Fruit fly (Drosophila melanogaster) whole organism, prepupa: Measurements from ENCODE around the gene Bicra.
A peak's percentile ranks its signal among the peaks of the same experiment; 100 is the strongest.

ENCODE experiments used
- CG10631 ChIP-seq: fragments of 200-800 bp; sonication (Bioruptor generic); optimal IDR thresholded peaks from 2 replicates; lab custom pipeline; 2016; ENCODE audit warnings: missing biosample characterization, missing genetic modification characterization
- CG10669 ChIP-seq: fragments of 200-800 bp; sonication (Bioruptor generic); optimal IDR thresholded peaks from 3 replicates; lab custom pipeline; 2018; ENCODE audit warnings: missing biosample characterization, mild to moderate bottlenecking, missing genetic modification characterization, moderate library complexity
- CG11902 ChIP-seq: fragments of 200-800 bp; sonication (Bioruptor generic); optimal IDR thresholded peaks from 3 replicates; lab custom pipeline; 2016; ENCODE audit warnings: missing biosample characterization, missing genetic modification characterization
- CG15336 ChIP-seq: fragments of 200-800 bp; sonication (Bioruptor generic); IDR thresholded peaks from 2 replicates; pipeline ENCODE4 v1.3.6; 2022; ENCODE audit warnings: missing biosample characterization, missing genetic modification characterization
- CG1621 ChIP-seq: fragments of 200-800 bp; sonication (Bioruptor generic); optimal IDR thresholded peaks from 3 replicates; lab custom pipeline; 2018; ENCODE audit warnings: missing biosample characterization, mild to moderate bottlenecking, missing genetic modification characterization
- CG16779 ChIP-seq: fragments of 200-800 bp; sonication (Bioruptor generic); optimal IDR thresholded peaks from 3 replicates; lab custom pipeline; 2017; ENCODE audit warnings: missing biosample characterization, mild to moderate bottlenecking, missing genetic modification characterization
- CG3032 ChIP-seq: fragments of 200-800 bp; optimal IDR thresholded peaks from 2 replicates; lab custom pipeline; 2019; ENCODE audit warnings: missing biosample characterization, mild to moderate bottlenecking, missing genetic modification characterization, moderate library complexity
- CG31627 ChIP-seq: fragments of 200-800 bp; sonication (Bioruptor generic); optimal IDR thresholded peaks from 3 replicates; lab custom pipeline; 2016; ENCODE audit warnings: missing biosample characterization, missing genetic modification characterization
- CG4318 ChIP-seq: fragments of 200-800 bp; sonication (Bioruptor generic); optimal IDR thresholded peaks from 3 replicates; lab custom pipeline; 2017; ENCODE audit warnings: missing biosample characterization, mild to moderate bottlenecking, missing genetic modification characterization
- CG6163 ChIP-seq: fragments of 200-800 bp; sonication (Bioruptor generic); IDR thresholded peaks from 3 replicates; pipeline ENCODE4 v1.3.6; 2022; ENCODE audit warnings: missing biosample characterization, missing genetic modification characterization
- CG6792 ChIP-seq: fragments of 200-800 bp; sonication (Bioruptor generic); optimal IDR thresholded peaks from 3 replicates; lab custom pipeline; 2016; ENCODE audit warnings: missing biosample characterization, missing genetic modification characterization
- CG6808 ChIP-seq: fragments of 200-800 bp; sonication (Bioruptor generic); optimal IDR thresholded peaks from 3 replicates; lab custom pipeline; 2017; ENCODE audit warnings: missing biosample characterization, missing genetic modification characterization, mild to moderate bottlenecking, moderate library complexity, missing genetic modification reagents
- CG6854 ChIP-seq: fragments of 200-800 bp; sonication (Bioruptor generic); optimal IDR thresholded peaks from 2 replicates; lab custom pipeline; 2017; ENCODE audit warnings: missing biosample characterization, mild to moderate bottlenecking, missing genetic modification characterization
- CG8319 ChIP-seq: fragments of 200-800 bp; sonication (Bioruptor generic); optimal IDR thresholded peaks from 3 replicates; lab custom pipeline; 2016; ENCODE audit warnings: missing biosample characterization, missing genetic modification characterization
- CG8632 ChIP-seq: fragments of 200-800 bp; sonication (Bioruptor generic); optimal IDR thresholded peaks from 3 replicates; lab custom pipeline; 2016; ENCODE audit warnings: missing biosample characterization, missing genetic modification characterization
- Eip75B ChIP-seq: fragments of 200-800 bp; sonication (Bioruptor generic); optimal IDR thresholded peaks from 3 replicates; lab custom pipeline; 2016; ENCODE audit warnings: missing biosample characterization, missing genetic modification characterization
- Eip78C ChIP-seq: fragments of 200-800 bp; sonication (Bioruptor generic); peaks from one replicate; lab custom pipeline; 2016; ENCODE audit warnings: missing biosample characterization, missing genetic modification characterization
- Gug ChIP-seq: fragments of 200-800 bp; sonication (Bioruptor generic); IDR thresholded peaks from 2 replicates; pipeline ENCODE4 v1.3.6; 2022; ENCODE audit warnings: missing biosample characterization, missing genetic modification characterization
- Hr39 ChIP-seq: fragments of 200-800 bp; sonication (Bioruptor generic); optimal IDR thresholded peaks from 2 replicates; lab custom pipeline; 2016; ENCODE audit warnings: missing biosample characterization, missing genetic modification characterization
- Smox ChIP-seq: fragments of 200-800 bp; sonication (Bioruptor generic); optimal IDR thresholded peaks from 3 replicates; lab custom pipeline; 2016; ENCODE audit warnings: missing biosample characterization, missing genetic modification characterization
- Sox102F ChIP-seq: fragments of 200-800 bp; sonication (Bioruptor generic); optimal IDR thresholded peaks from 2 replicates; lab custom pipeline; 2016; ENCODE audit warnings: missing biosample characterization, mild to moderate bottlenecking, missing genetic modification characterization
- Sox14 ChIP-seq: fragments of 200-800 bp; sonication (Bioruptor generic); optimal IDR thresholded peaks from 3 replicates; lab custom pipeline; 2016; ENCODE audit warnings: missing biosample characterization, missing genetic modification characterization
- achi ChIP-seq: fragments of 200-800 bp; sonication (Bioruptor generic); optimal IDR thresholded peaks from 3 replicates; lab custom pipeline; 2016; ENCODE audit warnings: missing biosample characterization, missing genetic modification characterization
- acj6 ChIP-seq: fragments of 200-800 bp; sonication (Bioruptor generic); optimal IDR thresholded peaks from 3 replicates; lab custom pipeline; 2016; ENCODE audit warnings: missing biosample characterization, missing genetic modification characterization
- cyc ChIP-seq: fragments of 200-800 bp; sonication (Bioruptor generic); optimal IDR thresholded peaks from 3 replicates; lab custom pipeline; 2016; ENCODE audit warnings: missing biosample characterization, missing genetic modification characterization
- dac ChIP-seq: fragments of 200-800 bp; sonication (Bioruptor generic); optimal IDR thresholded peaks from 2 replicates; lab custom pipeline; 2017; ENCODE audit warnings: missing biosample characterization, mild to moderate bottlenecking, missing genetic modification characterization
- dsx ChIP-seq: fragments of 200-800 bp; optimal IDR thresholded peaks from 3 replicates; lab custom pipeline; 2019; ENCODE audit warnings: missing biosample characterization, mild to moderate bottlenecking, missing genetic modification characterization, moderate library complexity; ENCODE audit not compliant: poor library complexity, severe bottlenecking
- eg ChIP-seq: fragments of 200-800 bp; sonication (Bioruptor generic); IDR thresholded peaks from 3 replicates; pipeline ENCODE4 v1.3.6; 2022; ENCODE audit warnings: missing biosample characterization, missing genetic modification characterization
- esn ChIP-seq: fragments of 200-800 bp; sonication (Bioruptor generic); optimal IDR thresholded peaks from 2 replicates; lab custom pipeline; 2016; ENCODE audit warnings: missing biosample characterization, mild to moderate bottlenecking, missing genetic modification characterization, moderate library complexity
- fd59A ChIP-seq: fragments of 200-800 bp; sonication (Bioruptor generic); optimal IDR thresholded peaks from 2 replicates; lab custom pipeline; 2017; ENCODE audit warnings: missing biosample characterization, mild to moderate bottlenecking, missing genetic modification characterization, missing genetic modification reagents
- fkh ChIP-seq: fragments of 200-800 bp; sonication (Bioruptor generic); optimal IDR thresholded peaks from 3 replicates; lab custom pipeline; 2017; ENCODE audit warnings: missing biosample characterization, mild to moderate bottlenecking, missing genetic modification characterization, moderate library complexity
- lz ChIP-seq: fragments of 200-800 bp; sonication (Bioruptor generic); optimal IDR thresholded peaks from 3 replicates; lab custom pipeline; 2016; ENCODE audit warnings: missing biosample characterization, missing genetic modification characterization
- net ChIP-seq: fragments of 200-800 bp; sonication (Bioruptor generic); optimal IDR thresholded peaks from 3 replicates; lab custom pipeline; 2016; ENCODE audit warnings: missing biosample characterization, missing genetic modification characterization
- salr ChIP-seq, 2 experiments: fragments of 200-800 bp; sonication (Bioruptor generic); optimal IDR thresholded peaks; 3 replicates each; lab custom pipeline; 2016 to 2018; ENCODE audit warnings: missing biosample characterization in 2 of 2, missing genetic modification characterization in 2 of 2, mild to moderate bottlenecking in 1 of 2
- spab ChIP-seq: fragments of 200-800 bp; sonication (Bioruptor generic); optimal IDR thresholded peaks from 2 replicates; lab custom pipeline; 2017; ENCODE audit warnings: missing biosample characterization, mild to moderate bottlenecking, missing genetic modification characterization, missing genetic modification reagents
- svp ChIP-seq: fragments of 200-800 bp; sonication (Bioruptor generic); peaks from one replicate; lab custom pipeline; 2016; ENCODE audit warnings: missing biosample characterization, missing genetic modification characterization
- topi ChIP-seq: fragments of 200-800 bp; sonication (Bioruptor generic); optimal IDR thresholded peaks from 3 replicates; lab custom pipeline; 2016; ENCODE audit warnings: missing biosample characterization, missing genetic modification characterization
- vri ChIP-seq: fragments of 200-800 bp; sonication (Bioruptor generic); optimal IDR thresholded peaks from 3 replicates; lab custom pipeline; 2016; ENCODE audit warnings: missing biosample characterization, mild to moderate bottlenecking, missing genetic modification characterization

Bicra gene

DNA sequence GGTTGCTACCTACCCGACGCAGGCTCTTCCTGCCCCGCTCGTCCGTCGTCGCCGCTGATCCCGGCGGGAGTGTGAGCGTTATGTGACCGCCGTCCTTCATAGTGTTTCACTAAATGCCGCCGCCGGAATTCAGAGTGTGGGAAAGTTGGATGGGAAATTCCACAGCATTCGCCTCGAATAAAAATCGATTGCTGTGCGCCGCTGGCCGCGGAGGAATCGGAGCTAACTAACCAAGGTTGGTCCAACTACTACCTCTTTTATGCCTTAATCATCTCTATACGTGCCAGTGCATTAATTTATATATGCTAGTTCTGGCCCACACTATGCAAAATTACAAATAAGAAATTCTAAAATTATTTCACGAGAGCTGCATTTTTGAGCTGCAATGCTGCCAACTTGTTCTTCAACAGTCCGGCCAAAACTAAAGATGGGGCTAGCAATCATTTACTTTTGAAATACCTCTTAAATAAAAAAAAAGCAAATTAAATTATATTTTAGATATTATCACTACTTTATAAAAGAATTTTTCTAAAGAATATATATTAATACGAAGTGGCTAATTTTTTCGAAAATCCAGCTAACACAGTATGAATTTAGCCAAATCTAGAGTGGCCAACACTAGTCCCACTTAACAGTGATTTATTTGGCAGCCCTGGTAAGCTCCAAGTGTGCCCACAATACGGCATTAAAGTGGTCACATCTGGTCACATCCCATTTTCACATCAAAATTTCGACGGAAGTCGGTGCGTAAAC is 49.7 kb downstream of the Bicra start, which contains the start of the genes alpha-Man-Ib and Pdhb (continued):
- TF ChIP-seq fd59A (GFP tag; lab: Kevin White, UChicago) (peak; percentile 2), vri (GFP tag; lab: Kevin White, UChicago) (no peak), CG6808 (GFP tag; lab: Kevin White, UChicago) (no peak), CG6163 (GFP tag; lab: Robert Waterston, UW) (peak; percentile 65; the same call in 2 of the 3 replicates), acj6 (GFP tag; lab: Kevin White, UChicago) (peak; percentile 73), dac (GFP tag; lab: Kevin White, UChicago) (no peak), CG1621 (tag; lab: Kevin White, UChicago) (no peak), topi (GFP tag; lab: Kevin White, UChicago) (no peak), CG11902 (GFP tag; lab: Kevin White, UChicago) (peak; percentile 59), cyc (peak; percentile 55)
- TF ChIP-seq, all 60 proteins: peak for 19

DNA sequence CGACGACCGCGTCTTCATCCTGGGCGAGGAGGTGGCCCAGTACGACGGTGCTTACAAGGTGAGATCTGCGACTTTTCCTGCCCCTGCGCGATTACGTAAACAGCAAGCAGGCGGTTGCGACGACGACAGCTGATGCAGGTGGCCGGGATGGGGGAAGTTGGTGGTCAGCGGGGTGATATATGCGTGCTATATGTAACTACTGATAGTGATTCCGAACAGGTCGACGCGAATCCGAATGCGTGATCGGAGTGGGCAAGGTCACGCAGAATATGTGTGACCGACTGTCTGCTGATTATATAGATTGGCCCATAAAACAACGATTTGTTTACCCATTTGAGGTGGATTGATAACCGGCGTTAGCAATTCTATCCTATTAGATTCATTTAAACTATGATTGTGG is 50.6 kb downstream of the Bicra start:
- peak; percentile 51 for TF ChIP-seq vri (GFP tag; lab: Kevin White, UChicago)
- no peak for TF ChIP-seq topi (GFP tag; lab: Kevin White, UChicago)

DNA sequence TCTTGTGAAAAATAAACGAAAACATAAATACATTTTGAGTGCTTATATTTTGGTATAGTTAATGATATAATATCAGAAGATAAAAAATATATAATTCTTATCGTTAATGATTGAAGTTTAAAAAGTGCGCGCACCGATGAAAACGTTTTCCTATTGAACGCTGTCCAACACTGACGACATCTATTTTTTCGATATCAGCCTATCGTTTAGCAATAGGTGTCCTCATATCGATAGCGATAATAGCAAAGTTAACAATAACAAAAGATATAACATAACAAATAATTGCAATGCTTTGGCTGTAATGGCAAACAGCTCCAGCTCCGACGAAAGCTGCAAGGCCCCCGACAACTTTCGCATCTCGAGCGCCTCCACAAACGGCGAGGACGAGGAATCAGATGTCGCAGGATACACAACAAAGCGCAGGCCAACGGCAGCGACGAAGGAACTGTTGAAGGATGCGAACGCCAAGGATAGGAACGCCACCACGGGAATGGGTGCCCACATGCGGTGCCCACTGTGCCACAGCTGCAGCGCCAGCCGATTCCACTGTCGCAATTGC is 53.4 kb downstream of the Bicra start, which contains the start of gene Atg14:
Gene Atg14 (plus strand): TSS at position 225 of the 559 bp plus-strand sequence.
- TF ChIP-seq lz (GFP tag; lab: Kevin White, UChicago) (peak; percentile 17), vri (GFP tag; lab: Kevin White, UChicago) (peak; percentile 25), CG6854 (GFP tag; lab: Kevin White, UChicago) (no peak), esn (GFP tag; lab: Kevin White, UChicago) (peak; percentile 42), CG3032 (tag; lab: Kevin White, UChicago) (no peak), dsx (GFP tag; lab: Kevin White, UChicago) (no peak), Eip78C (GFP tag; lab: Kevin White, UChicago) (peak; percentile 44), Sox14 (GFP tag; lab: Kevin White, UChicago) (peak; percentile 37), spab (GFP tag; lab: Kevin White, UChicago) (no peak), topi (GFP tag; lab: Kevin White, UChicago) (peak; percentile 17)

DNA sequence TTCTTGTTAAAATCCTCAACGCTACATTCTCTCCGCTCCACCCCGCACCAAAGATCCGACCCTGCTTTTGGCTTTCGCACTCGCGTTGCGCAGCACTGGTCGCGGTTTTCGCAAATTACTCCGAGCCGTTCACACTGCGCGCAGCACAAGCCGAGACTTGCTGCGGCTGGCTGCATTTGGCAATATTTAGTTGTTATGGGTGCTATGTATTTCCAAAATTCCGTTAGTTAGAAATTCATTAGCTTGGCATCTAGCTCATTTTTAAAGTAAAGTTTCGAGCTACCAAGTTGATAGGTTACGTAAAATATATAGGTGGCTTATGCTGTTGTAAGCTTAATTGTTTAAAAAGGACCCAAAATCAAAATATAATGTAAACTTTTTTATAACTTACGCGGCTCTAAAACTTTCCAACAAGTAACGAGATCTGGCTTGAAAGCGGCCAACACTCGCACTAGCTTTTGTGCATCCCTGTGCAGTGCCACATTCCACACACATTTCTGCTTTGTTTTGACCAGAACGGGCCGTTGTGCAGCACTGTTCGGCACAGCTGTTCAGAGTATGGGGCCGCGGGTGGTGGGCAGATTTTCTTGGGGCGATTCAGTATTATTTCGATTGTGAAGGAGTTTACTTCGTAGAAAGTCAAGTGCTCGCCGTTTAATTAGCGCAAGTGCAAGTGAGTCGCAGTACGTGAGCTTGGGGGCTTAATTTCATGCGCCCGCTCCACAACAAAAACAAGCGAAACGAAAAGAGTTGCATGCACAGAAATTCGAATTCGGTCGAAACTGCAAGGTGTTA is 60.2 kb downstream of the Bicra start, which contains the start of the genes yem and Ctl2:
Gene yem (minus strand): TSS at position 63 of the 795 bp plus-strand sequence.
Gene Ctl2 (plus strand): TSS at position 554 of the 795 bp plus-strand sequence.
- no peak for TF ChIP-seq Gug (GFP tag; lab: Robert Waterston, UW)
- TF ChIP-seq CG10669 (GFP tag; lab: Kevin White, UChicago) = peak; percentile 7
- TF ChIP-seq Eip75B (GFP tag; lab: Kevin White, UChicago) = peak; percentile 79
- peak; percentile 85 for TF ChIP-seq lz (GFP tag; lab: Kevin White, UChicago)
- TF ChIP-seq CG8632 (GFP tag; lab: Kevin White, UChicago) = peak; percentile 21
- no peak for TF ChIP-seq Smox
- TF ChIP-seq achi (GFP tag; lab: Kevin White, UChicago) = peak; percentile 62
- TF ChIP-seq CG4318 (GFP tag; lab: Kevin White, UChicago) = no peak
- peak; percentile 95 for TF ChIP-seq svp
- no peak for TF ChIP-seq Sox102F (GFP tag; lab: Kevin White, UChicago)
- peak; percentile 6 for TF ChIP-seq dsx (GFP tag; lab: Kevin White, UChicago)
- TF ChIP-seq acj6 (GFP tag; lab: Kevin White, UChicago) = peak; percentile 53
- TF ChIP-seq CG15336 = peak; percentile 30; the same call in 1 of the 2 replicates
- peak; percentile 56 for TF ChIP-seq CG3032 (tag; lab: Kevin White, UChicago)
- TF ChIP-seq salr (GFP tag; optimal IDR thresholded peaks at IDR 0.05; lab: Kevin White, UChicago) = peak in 1 of 2 experiments; percentile 40
- TF ChIP-seq Hr39 (GFP tag; lab: Kevin White, UChicago) = peak; percentile 81
- TF ChIP-seq CG16779 = peak; percentile 26
- TF ChIP-seq vri (GFP tag; lab: Kevin White, UChicago) = peak; percentile 74
- peak; percentile 49 for TF ChIP-seq CG8319
- TF ChIP-seq dac (GFP tag; lab: Kevin White, UChicago) = no peak
- TF ChIP-seq CG10631 (GFP tag; lab: Kevin White, UChicago) = peak; percentile 77
- peak; percentile 39 for TF ChIP-seq CG6854 (GFP tag; lab: Kevin White, UChicago)
- peak; percentile 59 for TF ChIP-seq CG6163 (GFP tag; lab: Robert Waterston, UW)
- no peak for TF ChIP-seq spab (GFP tag; lab: Kevin White, UChicago)
- peak; percentile 66 for TF ChIP-seq CG6792 (GFP tag; lab: Kevin White, UChicago)
- no peak for TF ChIP-seq fkh (GFP tag; lab: Kevin White, UChicago)
- peak; percentile 82 for TF ChIP-seq CG31627 (GFP tag; lab: Kevin White, UChicago)
- no peak for TF ChIP-seq net (GFP tag; lab: Kevin White, UChicago)
- TF ChIP-seq esn (GFP tag; lab: Kevin White, UChicago) = peak; percentile 86
- TF ChIP-seq eg (GFP tag; lab: Robert Waterston, UW) = peak; percentile 39; the same call in 2 of the 3 replicates
- peak; percentile 84 for TF ChIP-seq Eip78C (GFP tag; lab: Kevin White, UChicago)
